Worm (Caenorhabditis elegans) whole organism, L3 larva: ENCODE data around the gene nduf-2.2.
A peak's percentile ranks its signal among the peaks of the same experiment; 100 is the strongest.

ENCODE experiments used
- R02D3.7 ChIP-seq: fragments of 150-350 bp; optimal IDR thresholded peaks from 2 replicates; lab custom pipeline; 2014; ENCODE audit warnings: missing biosample characterization, missing genetic modification characterization
- ZK546.5 ChIP-seq: sonication (generic microtip); optimal IDR thresholded peaks from 2 replicates; lab custom pipeline; 2017; ENCODE audit warnings: missing biosample characterization, missing genetic modification characterization
- aly-2 ChIP-seq: fragments of 150-350 bp; optimal IDR thresholded peaks from 2 replicates; lab custom pipeline; 2014; ENCODE audit warnings: missing biosample characterization, missing genetic modification characterization
- ama-1 ChIP-seq: fragments of 150-350 bp; optimal IDR thresholded peaks from 2 replicates; lab custom pipeline; 2018
- ceh-16 ChIP-seq: sonication (generic microtip); optimal IDR thresholded peaks from 2 replicates; lab custom pipeline; 2017; ENCODE audit warnings: missing biosample characterization, missing genetic modification characterization
- ceh-28 ChIP-seq: fragments of 150-350 bp; optimal IDR thresholded peaks from 2 replicates; lab custom pipeline; 2014; ENCODE audit warnings: missing biosample characterization, missing genetic modification reagents, missing genetic modification characterization
- ceh-82 ChIP-seq: fragments of 150-350 bp; optimal IDR thresholded peaks from 2 replicates; lab custom pipeline; 2014; ENCODE audit warnings: missing biosample characterization, missing genetic modification characterization
- ceh-9 ChIP-seq: sonication (generic microtip); optimal IDR thresholded peaks from 2 replicates; lab custom pipeline; 2018; ENCODE audit warnings: missing biosample characterization, missing genetic modification characterization
- daf-12 ChIP-seq: fragments of 150-350 bp; optimal IDR thresholded peaks from 2 replicates; lab custom pipeline; 2014; ENCODE audit warnings: missing biosample characterization, missing genetic modification reagents, missing genetic modification characterization
- egl-27 ChIP-seq: sonication (generic microtip); optimal IDR thresholded peaks from 4 replicates; lab custom pipeline; 2017; ENCODE audit warnings: missing biosample characterization, missing genetic modification reagents, missing genetic modification characterization
- egl-5 ChIP-seq: fragments of 150-350 bp; optimal IDR thresholded peaks from 2 replicates; lab custom pipeline; 2017; ENCODE audit warnings: missing biosample characterization, missing genetic modification reagents, missing genetic modification characterization, inconsistent platforms
- elt-1 ChIP-seq: fragments of 150-350 bp; optimal IDR thresholded peaks from 2 replicates; lab custom pipeline; 2014; ENCODE audit warnings: missing biosample characterization, missing genetic modification characterization
- elt-2 ChIP-seq: sonication (generic microtip); optimal IDR thresholded peaks from 2 replicates; lab custom pipeline; 2016; ENCODE audit warnings: missing genetic modification reagents, mild to moderate bottlenecking, missing genetic modification characterization, missing compliant biosample characterization
- eor-1 ChIP-seq, 2 experiments: fragments of 150-350 bp; optimal IDR thresholded peaks; 2 replicates each; lab custom pipeline; 2014 to 2018; ENCODE audit warnings: missing biosample characterization in 2 of 2, missing genetic modification characterization in 2 of 2
- fkh-10 ChIP-seq: sonication (generic microtip); optimal IDR thresholded peaks from 2 replicates; lab custom pipeline; 2017; ENCODE audit warnings: missing biosample characterization, missing genetic modification reagents, missing genetic modification characterization
- fkh-2 ChIP-seq: fragments of 150-350 bp; optimal IDR thresholded peaks from 2 replicates; lab custom pipeline; 2014; ENCODE audit warnings: missing biosample characterization, missing genetic modification reagents, missing genetic modification characterization
- fos-1 ChIP-seq: fragments of 150-350 bp; optimal IDR thresholded peaks from 2 replicates; lab custom pipeline; 2014; ENCODE audit warnings: missing biosample characterization, missing genetic modification characterization
- hmg-11 ChIP-seq: sonication (generic microtip); optimal IDR thresholded peaks from 2 replicates; lab custom pipeline; 2016; ENCODE audit warnings: missing genetic modification characterization, missing compliant biosample characterization
- jun-1 ChIP-seq: fragments of 150-350 bp; optimal IDR thresholded peaks from 2 replicates; lab custom pipeline; 2014; ENCODE audit warnings: missing biosample characterization, missing genetic modification reagents, missing genetic modification characterization
- lin-15B ChIP-seq: fragments of 150-350 bp; optimal IDR thresholded peaks from 2 replicates; lab custom pipeline; 2014; ENCODE audit warnings: missing biosample characterization, missing genetic modification characterization
- lin-39 ChIP-seq: fragments of 150-350 bp; optimal IDR thresholded peaks from 2 replicates; lab custom pipeline; 2018; ENCODE audit warnings: missing biosample characterization, missing genetic modification reagents, missing genetic modification characterization
- lsy-12 ChIP-seq: sonication (generic microtip); optimal IDR thresholded peaks from 2 replicates; lab custom pipeline; 2016; ENCODE audit warnings: mild to moderate bottlenecking, missing genetic modification characterization, missing compliant biosample characterization
- mdl-1 ChIP-seq: fragments of 150-350 bp; optimal IDR thresholded peaks from 2 replicates; lab custom pipeline; 2014; ENCODE audit warnings: missing biosample characterization, missing genetic modification characterization
- mml-1 ChIP-seq: fragments of 150-350 bp; sonication (generic microtip); optimal IDR thresholded peaks from 3 replicates; lab custom pipeline; 2014; ENCODE audit warnings: missing biosample characterization, missing genetic modification characterization
- nfya-1 ChIP-seq: sonication (generic microtip); optimal IDR thresholded peaks from 2 replicates; lab custom pipeline; 2017; ENCODE audit warnings: missing genetic modification characterization, mild to moderate bottlenecking, missing compliant biosample characterization, antibody characterized with exemption, moderate library complexity; ENCODE audit not compliant: insufficient read depth
- nhr-11 ChIP-seq: fragments of 150-350 bp; optimal IDR thresholded peaks from 2 replicates; lab custom pipeline; 2014; ENCODE audit warnings: missing biosample characterization, missing genetic modification characterization
- nhr-12 ChIP-seq: fragments of 150-350 bp; optimal IDR thresholded peaks from 2 replicates; lab custom pipeline; 2014; ENCODE audit warnings: missing biosample characterization, missing genetic modification characterization
- nhr-23 ChIP-seq: fragments of 150-350 bp; optimal IDR thresholded peaks from 2 replicates; lab custom pipeline; 2014; ENCODE audit warnings: missing biosample characterization, missing genetic modification reagents, missing genetic modification characterization
- nhr-25 ChIP-seq: sonication (generic microtip); optimal IDR thresholded peaks from 2 replicates; lab custom pipeline; 2017; ENCODE audit warnings: missing biosample characterization, missing genetic modification characterization
- nhr-28 ChIP-seq: fragments of 150-350 bp; optimal IDR thresholded peaks from 2 replicates; lab custom pipeline; 2014; ENCODE audit warnings: missing biosample characterization, missing genetic modification characterization
- nhr-43 ChIP-seq: sonication (generic microtip); optimal IDR thresholded peaks from 2 replicates; lab custom pipeline; 2016; ENCODE audit warnings: mild to moderate bottlenecking, missing genetic modification characterization, missing compliant biosample characterization; ENCODE audit not compliant: poor library complexity, severe bottlenecking
- nhr-67 ChIP-seq: fragments of 150-350 bp; optimal IDR thresholded peaks from 2 replicates; lab custom pipeline; 2014; ENCODE audit warnings: missing biosample characterization, missing genetic modification characterization
- nhr-76 ChIP-seq: fragments of 150-350 bp; sonication (generic microtip); optimal IDR thresholded peaks from 5 replicates; lab custom pipeline; 2014; ENCODE audit warnings: missing biosample characterization, missing genetic modification characterization
- nhr-77 ChIP-seq: fragments of 150-350 bp; optimal IDR thresholded peaks from 2 replicates; lab custom pipeline; 2014; ENCODE audit warnings: missing biosample characterization, missing genetic modification characterization
- pha-4 ChIP-seq: fragments of 150-350 bp; optimal IDR thresholded peaks from 2 replicates; lab custom pipeline; 2014; ENCODE audit warnings: missing biosample characterization, missing genetic modification reagents, missing genetic modification characterization
- pqm-1 ChIP-seq: fragments of 150-350 bp; optimal IDR thresholded peaks from 2 replicates; lab custom pipeline; 2017; ENCODE audit warnings: missing biosample characterization, missing genetic modification characterization, inconsistent platforms
- sea-2 ChIP-seq: fragments of 150-350 bp; sonication (generic microtip); optimal IDR thresholded peaks from 4 replicates; lab custom pipeline; 2014; ENCODE audit warnings: missing biosample characterization, missing genetic modification reagents, missing genetic modification characterization
- skn-1 ChIP-seq: fragments of 150-350 bp; optimal IDR thresholded peaks from 2 replicates; lab custom pipeline; 2014; ENCODE audit warnings: missing biosample characterization, missing genetic modification characterization
- snpc-4 ChIP-seq: fragments of 150-350 bp; optimal IDR thresholded peaks from 2 replicates; lab custom pipeline; 2014; ENCODE audit warnings: missing biosample characterization, missing genetic modification characterization
- tbx-2 ChIP-seq: sonication (generic microtip); optimal IDR thresholded peaks from 2 replicates; lab custom pipeline; 2016; ENCODE audit warnings: mild to moderate bottlenecking, missing genetic modification characterization, missing compliant biosample characterization
- unc-39 ChIP-seq: sonication (generic microtip); optimal IDR thresholded peaks from 4 replicates; lab custom pipeline; 2017; ENCODE audit warnings: missing biosample characterization, missing genetic modification characterization
- unc-62 ChIP-seq: fragments of 150-350 bp; sonication (generic microtip); optimal IDR thresholded peaks from 4 replicates; lab custom pipeline; 2014; ENCODE audit warnings: missing biosample characterization, missing genetic modification reagents, missing genetic modification characterization
- zag-1 ChIP-seq: fragments of 150-350 bp; optimal IDR thresholded peaks from 2 replicates; lab custom pipeline; 2014; ENCODE audit warnings: missing biosample characterization, missing genetic modification characterization
- ztf-11 ChIP-seq: fragments of 150-350 bp; optimal IDR thresholded peaks from 2 replicates; lab custom pipeline; 2014; ENCODE audit warnings: missing biosample characterization, missing genetic modification characterization
- ztf-4 ChIP-seq: fragments of 150-350 bp; optimal IDR thresholded peaks from 2 replicates; lab custom pipeline; 2014; ENCODE audit warnings: missing biosample characterization, missing genetic modification characterization

Gene nduf-2.2

ce11 chrIII:6422721-6423120, 42.3 kb upstream of the nduf-2.2 start:
- peak; percentile 10 for TF ChIP-seq jun-1 (tag; lab: Kevin White, UChicago)
- peak; percentile 34 for TF ChIP-seq elt-2 (tag; lab: Kevin White, UChicago)
- TF ChIP-seq nhr-28, result no peak
- no peak for TF ChIP-seq egl-27 (tag; lab: Kevin White, UChicago)
- no peak for TF ChIP-seq ceh-82 (tag; lab: Kevin White, UChicago)
- TF ChIP-seq elt-1, result peak; percentile 14
- no peak for TF ChIP-seq nhr-67 (tag; lab: Kevin White, UChicago)
- TF ChIP-seq lsy-12 (tag; lab: Kevin White, UChicago), result peak; percentile 2
- peak; percentile 85 for TF ChIP-seq pqm-1

- TF ChIP-seq nhr-25 (tag; lab: Kevin White, UChicago), result no peak
Observed at ce11 chrIII:6427205-6427604, 37.8 kb upstream of the nduf-2.2 start, which contains the start of gene C05D11.8. Gene C05D11.8, minus strand, starts transcription at chrIII:6427305.

ce11 chrIII:6430834-6431233, 34.2 kb upstream of the nduf-2.2 start, which contains the start of gene popl-1:
Gene popl-1, minus strand, starts transcription at chrIII:6430934.
- TF ChIP-seq ceh-28 (tag; lab: Kevin White, UChicago), result no peak
- TF ChIP-seq snpc-4, result no peak
- TF ChIP-seq aly-2 (tag; lab: Kevin White, UChicago), result no peak
- TF ChIP-seq unc-39, result no peak
- no peak for TF ChIP-seq pha-4 (tag; lab: Kevin White, UChicago)
- no peak for TF ChIP-seq ztf-4 (tag; lab: Kevin White, UChicago)
- no peak for TF ChIP-seq egl-5 (tag; lab: Kevin White, UChicago)
- TF ChIP-seq fkh-2 (tag; lab: Kevin White, UChicago), result no peak
- TF ChIP-seq nhr-77 (tag; lab: Kevin White, UChicago), result no peak
- no peak for TF ChIP-seq eor-1 (tag; optimal IDR thresholded peaks at IDR 0.05; lab: Kevin White, UChicago)
- no peak for TF ChIP-seq lin-15B (tag; lab: Kevin White, UChicago)
- TF ChIP-seq nhr-28, result no peak
- TF ChIP-seq nfya-1, result no peak
- TF ChIP-seq mml-1 (tag; lab: Kevin White, UChicago), result no peak
- TF ChIP-seq mdl-1 (tag; lab: Kevin White, UChicago), result no peak

ce11 chrIII:6431766-6432228, 33.2 kb upstream of the nduf-2.2 start, which contains the start of the genes mrps-17 and txdc-9:
Gene mrps-17, minus strand, starts transcription at chrIII:6431798.
Gene txdc-9, plus strand, starts transcription at chrIII:6432178.
- no peak for TF ChIP-seq zag-1 (tag; lab: Kevin White, UChicago)
- no peak for TF ChIP-seq jun-1 (tag; lab: Kevin White, UChicago)
- TF ChIP-seq nhr-25 (tag; lab: Kevin White, UChicago), result peak; percentile 50
- no peak for TF ChIP-seq egl-27 (tag; lab: Kevin White, UChicago)
- peak; percentile 59 for TF ChIP-seq ceh-28 (tag; lab: Kevin White, UChicago)
- TF ChIP-seq eor-1 (tag; optimal IDR thresholded peaks at IDR 0.05; lab: Kevin White, UChicago), result no peak
- peak; percentile 1 for TF ChIP-seq ama-1 (lab: Kevin White, UChicago)
- no peak for TF ChIP-seq unc-39
- peak; percentile 72 for TF ChIP-seq lin-39 (tag; lab: Kevin White, UChicago)
- no peak for TF ChIP-seq tbx-2
- no peak for TF ChIP-seq ceh-16 (tag; lab: Kevin White, UChicago)
- no peak for TF ChIP-seq ztf-4 (tag; lab: Kevin White, UChicago)
- TF ChIP-seq pqm-1, result peak; percentile 44
- TF ChIP-seq skn-1 (tag; lab: Kevin White, UChicago), result peak; percentile 67
- no peak for TF ChIP-seq daf-12
- no peak for TF ChIP-seq nhr-12 (tag; lab: Kevin White, UChicago)
- no peak for TF ChIP-seq aly-2 (tag; lab: Kevin White, UChicago)
- TF ChIP-seq nhr-23 (tag; lab: Kevin White, UChicago), result peak; percentile 73
- peak; percentile 14 for TF ChIP-seq lsy-12 (tag; lab: Kevin White, UChicago)
- TF ChIP-seq ztf-11, result no peak
- TF ChIP-seq ceh-9 (tag; lab: Kevin White, UChicago), result no peak
- TF ChIP-seq nhr-76 (tag; lab: Kevin White, UChicago), result no peak
- TF ChIP-seq fos-1 (tag; lab: Kevin White, UChicago), result no peak
- peak; percentile 14 for TF ChIP-seq nhr-11 (tag; lab: Kevin White, UChicago)
- peak; percentile 33 for TF ChIP-seq elt-2 (tag; lab: Kevin White, UChicago)
- peak; percentile 89 for TF ChIP-seq lin-15B (tag; lab: Kevin White, UChicago)
- TF ChIP-seq nhr-67 (tag; lab: Kevin White, UChicago), result no peak
- TF ChIP-seq pha-4 (tag; lab: Kevin White, UChicago), result no peak
- TF ChIP-seq mml-1 (tag; lab: Kevin White, UChicago), result no peak
- no peak for TF ChIP-seq fkh-2 (tag; lab: Kevin White, UChicago)
- TF ChIP-seq fkh-10, result peak; percentile 37
- no peak for TF ChIP-seq nhr-77 (tag; lab: Kevin White, UChicago)
- TF ChIP-seq hmg-11 (tag; lab: Kevin White, UChicago), result peak; percentile 69
- TF ChIP-seq nhr-43 (tag; lab: Kevin White, UChicago), result no peak
- TF ChIP-seq R02D3.7 (tag; lab: Kevin White, UChicago), result peak; percentile 32
- TF ChIP-seq mdl-1 (tag; lab: Kevin White, UChicago), result no peak
- peak; percentile 74 for TF ChIP-seq egl-5 (tag; lab: Kevin White, UChicago)
- no peak for TF ChIP-seq sea-2 (GFP tag; lab: Kevin White, UChicago)
- TF ChIP-seq snpc-4, result no peak
- TF ChIP-seq nhr-28, result no peak
- no peak for TF ChIP-seq elt-1
- TF ChIP-seq unc-62 (GFP tag; lab: Kevin White, UChicago), result no peak
- no peak for TF ChIP-seq ZK546.5
- TF ChIP-seq, all 47 proteins: peak for 15
